Worm (Caenorhabditis elegans) whole organism, L4 larva: ENCODE results near the gene fbxa-148.

ENCODE experiments used
- D1046.2 ChIP-seq: fragments of 200-800 bp; sonication (Bioruptor generic); IDR thresholded peaks from 2 replicates; pipeline ENCODE4 v1.3.6; 2022; ENCODE audit warnings: missing genetic modification characterization, missing compliant biosample characterization
- T20F7.1 ChIP-seq: fragments of 200-800 bp; sonication (Bioruptor generic); optimal IDR thresholded peaks from 2 replicates; lab custom pipeline; 2018; ENCODE audit warnings: mild to moderate bottlenecking, missing genetic modification characterization, missing compliant biosample characterization
- Y75B8A.6 ChIP-seq: fragments of 200-800 bp; sonication (Bioruptor generic); IDR thresholded peaks from 2 replicates; pipeline ENCODE4 v1.3.6; 2022; ENCODE audit warnings: missing genetic modification reagents, missing genetic modification characterization, missing compliant biosample characterization
- ZK337.2 ChIP-seq: fragments of 200-800 bp; sonication (Bioruptor generic); IDR thresholded peaks from 2 replicates; pipeline ENCODE4 v1.3.6; 2022; ENCODE audit warnings: missing genetic modification reagents, missing genetic modification characterization, missing compliant biosample characterization
- aha-1 ChIP-seq: fragments of 150-350 bp; peaks from one replicate; lab custom pipeline; 2014; ENCODE audit warnings: missing biosample characterization, missing genetic modification characterization
- arid-1 ChIP-seq: fragments of 200-800 bp; sonication (Bioruptor generic); conservative IDR thresholded peaks from 2 replicates; pipeline ENCODE4 v1.3.6; 2022; ENCODE audit warnings: missing genetic modification reagents, missing genetic modification characterization, missing compliant biosample characterization
- ceh-20 ChIP-seq: fragments of 200-800 bp; sonication (Bioruptor generic); IDR thresholded peaks from 2 replicates; pipeline ENCODE4 v1.3.6; 2022; ENCODE audit warnings: missing genetic modification reagents, missing genetic modification characterization, missing compliant biosample characterization
- ceh-28 ChIP-seq: fragments of 150-350 bp; optimal IDR thresholded peaks from 2 replicates; lab custom pipeline; 2014; ENCODE audit warnings: missing biosample characterization, missing genetic modification reagents, missing genetic modification characterization
- ceh-44 ChIP-seq: fragments of 200-800 bp; sonication (Bioruptor generic); IDR thresholded peaks from 2 replicates; pipeline ENCODE4 v1.3.6; 2022; ENCODE audit warnings: missing genetic modification reagents, missing genetic modification characterization, missing compliant biosample characterization
- cey-2 ChIP-seq: sonication (generic microtip); optimal IDR thresholded peaks from 3 replicates; lab custom pipeline; 2017; ENCODE audit warnings: missing genetic modification characterization, mild to moderate bottlenecking, missing compliant biosample characterization, antibody characterized with exemption, borderline replicate concordance; ENCODE audit not compliant: insufficient read depth
- daf-12 ChIP-seq: fragments of 150-350 bp; optimal IDR thresholded peaks from 2 replicates; lab custom pipeline; 2014; ENCODE audit warnings: missing biosample characterization, missing genetic modification reagents, missing genetic modification characterization
- daf-16 ChIP-seq, 3 experiments: sonication (generic microtip); optimal IDR thresholded peaks; 2 replicates each; lab custom pipeline; 2016 to 2017; ENCODE audit warnings: missing genetic modification characterization in 3 of 3, missing genetic modification reagents in 3 of 3, mild to moderate bottlenecking in 2 of 3, missing compliant biosample characterization in 2 of 3, missing biosample characterization in 1 of 3, moderate library complexity in 1 of 3
- daf-8 ChIP-seq: fragments of 200-800 bp; sonication (Bioruptor generic); IDR thresholded peaks from 2 replicates; pipeline ENCODE4 v1.3.6; 2022; ENCODE audit warnings: missing genetic modification characterization, missing compliant biosample characterization
- dmd-6 ChIP-seq: fragments of 200-800 bp; sonication (Bioruptor generic); IDR thresholded peaks from 2 replicates; pipeline ENCODE4 v1.3.6; 2022; ENCODE audit warnings: missing genetic modification reagents, missing genetic modification characterization, missing compliant biosample characterization
- dmd-8 ChIP-seq: fragments of 200-800 bp; sonication (Bioruptor generic); IDR thresholded peaks from 2 replicates; pipeline ENCODE4 v1.3.6; 2022; ENCODE audit warnings: missing genetic modification characterization, missing compliant biosample characterization
- dmd-9 ChIP-seq: fragments of 200-800 bp; sonication (Bioruptor generic); IDR thresholded peaks from 2 replicates; pipeline ENCODE4 v1.3.6; 2022; ENCODE audit warnings: missing genetic modification reagents, missing genetic modification characterization, missing compliant biosample characterization
- dpl-1 ChIP-seq: fragments of 150-350 bp; optimal IDR thresholded peaks from 2 replicates; lab custom pipeline; 2014; ENCODE audit warnings: missing biosample characterization, missing genetic modification reagents, missing genetic modification characterization
- duxl-1 ChIP-seq: sonication (generic microtip); optimal IDR thresholded peaks from 2 replicates; lab custom pipeline; 2016; ENCODE audit warnings: mild to moderate bottlenecking, missing genetic modification characterization, moderate library complexity, missing compliant biosample characterization; ENCODE audit not compliant: poor library complexity
- egl-27 ChIP-seq: sonication (generic microtip); optimal IDR thresholded peaks from 3 replicates; lab custom pipeline; 2017; ENCODE audit warnings: missing biosample characterization, missing genetic modification reagents, missing genetic modification characterization
- egl-43 ChIP-seq: fragments of 200-800 bp; sonication (Bioruptor generic); IDR thresholded peaks from 2 replicates; pipeline ENCODE4 v1.3.6; 2022; ENCODE audit warnings: missing genetic modification reagents, missing genetic modification characterization, missing compliant biosample characterization
- fkh-10 ChIP-seq: fragments of 150-350 bp; optimal IDR thresholded peaks from 2 replicates; lab custom pipeline; 2014; ENCODE audit warnings: missing biosample characterization, missing genetic modification reagents, missing genetic modification characterization
- gei-8 ChIP-seq: fragments of 200-800 bp; sonication (Bioruptor generic); optimal IDR thresholded peaks from 2 replicates; lab custom pipeline; 2018; ENCODE audit warnings: mild to moderate bottlenecking, missing genetic modification characterization, missing compliant biosample characterization
- hif-1 ChIP-seq, 2 experiments: sonication (generic microtip); optimal IDR thresholded peaks; 2 replicates each; lab custom pipeline; 2016 to 2017; ENCODE audit warnings: missing compliant biosample characterization in 2 of 2, missing genetic modification characterization in 2 of 2, missing genetic modification reagents in 2 of 2, missing genotype in 2 of 2, mild to moderate bottlenecking in 1 of 2
- jun-1 ChIP-seq: fragments of 150-350 bp; optimal IDR thresholded peaks from 2 replicates; lab custom pipeline; 2014; ENCODE audit warnings: missing biosample characterization, missing genetic modification reagents, missing genetic modification characterization
- lin-13 ChIP-seq: fragments of 150-350 bp; optimal IDR thresholded peaks from 2 replicates; lab custom pipeline; 2014; ENCODE audit warnings: missing biosample characterization, missing genetic modification reagents, missing genetic modification characterization
- lin-38 ChIP-seq: fragments of 200-800 bp; sonication (Bioruptor generic); IDR thresholded peaks from 2 replicates; pipeline ENCODE4 v1.3.6; 2022; ENCODE audit warnings: missing genetic modification reagents, missing genetic modification characterization, missing compliant biosample characterization
- lsy-2 ChIP-seq, 2 experiments: fragments of 150-350 bp in 1 of 2; sonication (generic microtip) in 1 of 2; optimal IDR thresholded peaks; 2 replicates each; lab custom pipeline; 2014 to 2017; ENCODE audit warnings: missing biosample characterization in 2 of 2, missing genetic modification characterization in 2 of 2
- madf-5 ChIP-seq, 2 experiments: fragments of 200-800 bp; sonication (Bioruptor generic); IDR thresholded peaks; 2 replicates each; pipeline ENCODE4 v1.3.6; 2022; ENCODE audit warnings: missing compliant biosample characterization in 2 of 2, missing genetic modification characterization in 2 of 2
- mdl-1 ChIP-seq, 2 experiments: fragments of 150-350 bp in 1 of 2; sonication (generic microtip) in 1 of 2; optimal IDR thresholded peaks; 2 replicates each; lab custom pipeline; 2014 to 2017; ENCODE audit warnings: missing biosample characterization in 2 of 2, missing genetic modification characterization in 2 of 2
- mep-1 ChIP-seq: fragments of 150-350 bp; sonication (generic microtip); optimal IDR thresholded peaks from 3 replicates; lab custom pipeline; 2014; ENCODE audit warnings: missing biosample characterization, missing genetic modification characterization
- mes-2 ChIP-seq: sonication (generic microtip); optimal IDR thresholded peaks from 2 replicates; lab custom pipeline; 2016; ENCODE audit warnings: missing genotype, mild to moderate bottlenecking, missing genetic modification characterization, missing compliant biosample characterization; ENCODE audit not compliant: poor library complexity, severe bottlenecking
- mxl-3 ChIP-seq: fragments of 200-800 bp; sonication (Bioruptor generic); optimal IDR thresholded peaks from 2 replicates; lab custom pipeline; 2018; ENCODE audit warnings: mild to moderate bottlenecking, missing genetic modification characterization, missing compliant biosample characterization
- nhr-11 ChIP-seq: fragments of 150-350 bp; optimal IDR thresholded peaks from 2 replicates; lab custom pipeline; 2014; ENCODE audit warnings: missing biosample characterization, missing genetic modification characterization
- nhr-111 ChIP-seq: fragments of 200-800 bp; sonication (Bioruptor generic); optimal IDR thresholded peaks from 2 replicates; lab custom pipeline; 2018; ENCODE audit warnings: mild to moderate bottlenecking, missing genetic modification characterization, missing compliant biosample characterization
- nhr-28 ChIP-seq: fragments of 150-350 bp; optimal IDR thresholded peaks from 2 replicates; lab custom pipeline; 2014; ENCODE audit warnings: missing biosample characterization, missing genetic modification characterization
- nhr-41 ChIP-seq: fragments of 200-800 bp; sonication (Bioruptor generic); IDR thresholded peaks from 2 replicates; pipeline ENCODE4 v1.3.6; 2022; ENCODE audit warnings: missing genetic modification reagents, missing genetic modification characterization, missing compliant biosample characterization
- pha-4 ChIP-seq, 2 experiments: fragments of 150-350 bp in 1 of 2; fragments of 200-800 bp in 1 of 2; sonication (Bioruptor generic) in 1 of 2; IDR thresholded peaks in 1 of 2; optimal IDR thresholded peaks in 1 of 2; 2 replicates each; pipeline versions ENCODE4 v1.3.6 to Lab custom; 2014 to 2022; ENCODE audit warnings: missing genetic modification characterization in 2 of 2, missing genetic modification reagents in 2 of 2, missing biosample characterization in 1 of 2, missing compliant biosample characterization in 1 of 2
- php-3 ChIP-seq: fragments of 200-800 bp; sonication (Bioruptor generic); IDR thresholded peaks from 2 replicates; pipeline ENCODE4 v1.3.6; 2022; ENCODE audit warnings: missing genetic modification reagents, missing genetic modification characterization, missing compliant biosample characterization
- saeg-2 ChIP-seq: fragments of 200-800 bp; sonication (Bioruptor generic); IDR thresholded peaks from 2 replicates; pipeline ENCODE4 v1.3.6; 2022; ENCODE audit warnings: missing genetic modification reagents, missing genetic modification characterization, missing compliant biosample characterization
- sdz-12 ChIP-seq: fragments of 200-800 bp; sonication (Bioruptor generic); optimal IDR thresholded peaks from 2 replicates; lab custom pipeline; 2018; ENCODE audit warnings: mild to moderate bottlenecking, missing genetic modification characterization, missing compliant biosample characterization
- set-16 ChIP-seq: fragments of 200-800 bp; sonication (Bioruptor generic); IDR thresholded peaks from 2 replicates; pipeline ENCODE4 v1.3.6; 2022; ENCODE audit warnings: missing genetic modification reagents, missing genetic modification characterization, missing compliant biosample characterization
- spr-1 ChIP-seq: sonication (generic microtip); optimal IDR thresholded peaks from 2 replicates; lab custom pipeline; 2016; ENCODE audit warnings: mild to moderate bottlenecking, missing genetic modification characterization, missing compliant biosample characterization
- tag-97 ChIP-seq: fragments of 200-800 bp; sonication (Bioruptor generic); IDR thresholded peaks from 2 replicates; pipeline ENCODE4 v1.3.6; 2022; ENCODE audit warnings: missing genetic modification characterization, missing compliant biosample characterization
- tra-1 ChIP-seq: fragments of 200-800 bp; sonication (Bioruptor generic); IDR thresholded peaks from 2 replicates; pipeline ENCODE4 v1.3.6; 2022; ENCODE audit warnings: missing genetic modification reagents, missing genetic modification characterization, missing compliant biosample characterization
- vab-7 ChIP-seq: fragments of 200-800 bp; sonication (Bioruptor generic); IDR thresholded peaks from 2 replicates; pipeline ENCODE4 v1.3.6; 2022; ENCODE audit warnings: missing genetic modification reagents, missing genetic modification characterization, missing compliant biosample characterization
- zfp-3 ChIP-seq: fragments of 200-800 bp; sonication (Bioruptor generic); conservative IDR thresholded peaks from 2 replicates; pipeline ENCODE4 v1.3.6; 2022; ENCODE audit warnings: missing genetic modification reagents, missing genetic modification characterization, missing compliant biosample characterization
- zip-2 ChIP-seq: fragments of 150-350 bp; optimal IDR thresholded peaks from 2 replicates; lab custom pipeline; 2014; ENCODE audit warnings: missing biosample characterization, missing genetic modification characterization
- ztf-7 ChIP-seq: fragments of 150-350 bp; optimal IDR thresholded peaks from 2 replicates; lab custom pipeline; 2014; ENCODE audit warnings: missing biosample characterization, missing genetic modification characterization

The fbxa-148 gene

DNA sequence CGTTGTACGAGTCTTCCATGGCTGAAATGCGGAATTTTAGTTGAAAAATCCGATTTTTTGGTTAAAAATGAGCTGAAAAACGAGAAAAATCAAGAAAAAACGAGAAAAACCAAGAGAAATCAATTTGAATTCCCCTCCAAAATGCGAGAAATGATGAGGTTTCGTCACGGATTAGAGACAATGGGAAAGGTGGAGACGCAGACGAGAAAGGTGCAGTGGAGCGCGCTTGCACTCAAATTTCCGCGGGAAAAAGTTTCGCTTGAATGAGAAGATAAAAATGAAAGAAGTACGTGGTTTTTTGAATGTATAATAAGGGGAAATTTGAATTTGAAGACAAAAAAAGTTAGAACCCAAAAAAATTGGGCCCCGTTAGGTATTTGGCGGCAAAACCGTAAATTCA, 26.8 kb downstream of the fbxa-148 start, which contains the start of gene efl-1 (continued):
- TF ChIP-seq lin-13 (peak; percentile 71), zip-2 (tag; lab: Kevin White, UChicago) (no peak), mdl-1 (tag; optimal IDR thresholded peaks at IDR 0.05; lab: Kevin White, UChicago) (peak in 1 of 2 experiments; percentile 37), arid-1 (0 out of 2 replicates have a peak, but pooled peaks have one; percentile 64), php-3 (no peak), tag-97 (GFP tag; lab: Robert Waterston, UW) (no peak), nhr-28 (tag; lab: Kevin White, UChicago) (peak; percentile 79), egl-27 (tag; lab: Kevin White, UChicago) (no peak), nhr-111 (GFP tag; lab: Kevin White, UChicago) (no peak), saeg-2 (GFP tag; lab: Robert Waterston, UW) (no peak), gei-8 (GFP tag; lab: Kevin White, UChicago) (no peak), pha-4 (GFP tag; IDR thresholded peaks at IDR 0.05; lab: Robert Waterston, UW) (peak; percentile 43; the same call in 1 of the 2 replicates), pha-4 (tag; optimal IDR thresholded peaks at IDR 0.05; lab: Kevin White, UChicago) (peak; percentile 34), mes-2 (tag; lab: Kevin White, UChicago) (peak; percentile 94), ceh-44 (GFP tag; lab: Robert Waterston, UW) (peak; percentile 61; the same call in 1 of the 2 replicates), zfp-3 (0 out of 2 replicates have a peak, but pooled peaks have one; percentile 39), hif-1 (tag; optimal IDR thresholded peaks at IDR 0.05; lab: Kevin White, UChicago) (no peak), jun-1 (tag; lab: Kevin White, UChicago) (peak; percentile 62), dpl-1 (GFP tag; lab: Kevin White, UChicago) (peak; percentile 100), ceh-20 (peak; percentile 90), cey-2 (tag; lab: Kevin White, UChicago) (no peak), dmd-8 (no peak), aha-1 (peak; percentile 98), T20F7.1 (GFP tag; lab: Kevin White, UChicago) (peak; percentile 67), ztf-7 (tag; lab: Kevin White, UChicago) (peak; percentile 80), madf-5 (GFP tag; IDR thresholded peaks at IDR 0.05; lab: Robert Waterston, UW) (no peak), ZK337.2 (GFP tag; lab: Robert Waterston, UW) (no peak), tra-1 (GFP tag; lab: Robert Waterston, UW) (no peak), mep-1 (peak; percentile 86), D1046.2 (GFP tag; lab: Robert Waterston, UW) (no peak), vab-7 (GFP tag; lab: Robert Waterston, UW) (peak; percentile 45; the same call in 1 of the 2 replicates), nhr-41 (GFP tag; lab: Robert Waterston, UW) (no peak), ceh-28 (tag; lab: Kevin White, UChicago) (no peak), dmd-9 (GFP tag; lab: Robert Waterston, UW) (0 out of 2 replicates have a peak, but pooled peaks have one; percentile 41), nhr-11 (tag; lab: Kevin White, UChicago) (peak; percentile 78), set-16 (GFP tag; lab: Robert Waterston, UW) (0 out of 2 replicates have a peak, but pooled peaks have one; percentile 15), lsy-2 (tag; optimal IDR thresholded peaks at IDR 0.05; lab: Kevin White, UChicago) (peak; percentile 22 to 93), daf-16 (GFP tag; optimal IDR thresholded peaks at IDR 0.05; lab: Kevin White, UChicago) (peak in 1 of 2 experiments; percentile 25), daf-16 (tag; optimal IDR thresholded peaks at IDR 0.05; lab: Kevin White, UChicago) (peak; percentile 31), egl-43 (GFP tag; lab: Robert Waterston, UW) (peak; percentile 51; the same call in 1 of the 2 replicates), fkh-10 (peak; percentile 79), daf-8 (no peak), duxl-1 (tag; lab: Kevin White, UChicago) (peak; percentile 95), mxl-3 (GFP tag; lab: Kevin White, UChicago) (no peak), Y75B8A.6 (GFP tag; lab: Robert Waterston, UW) (no peak), spr-1 (peak; percentile 54), dmd-6 (GFP tag; lab: Robert Waterston, UW) (no peak; the same call in none of the 2 replicates), sdz-12 (GFP tag; lab: Kevin White, UChicago) (no peak), lin-38 (peak; percentile 99), daf-12 (tag; lab: Kevin White, UChicago) (no peak)
